Fruit fly (Drosophila melanogaster) whole organism, embryonic: ENCODE measurements around the gene CG10286.
A peak's percentile ranks its signal among the peaks of the same experiment; 100 is the strongest.

Source experiments
- CG10147 ChIP-seq: fragments of 200-800 bp; sonication (Bioruptor generic); optimal IDR thresholded peaks from 2 replicates; lab custom pipeline; 2019; ENCODE audit warnings: missing biosample characterization, mild to moderate bottlenecking, missing genetic modification characterization, moderate library complexity
- CG10431 ChIP-seq: fragments of 200-800 bp; sonication (Bioruptor generic); optimal IDR thresholded peaks from 3 replicates; lab custom pipeline; 2018; ENCODE audit warnings: missing biosample characterization, mild to moderate bottlenecking, missing genetic modification characterization
- CG11085 ChIP-seq: fragments of 200-800 bp; sonication (Bioruptor generic); IDR thresholded peaks from 2 replicates; pipeline ENCODE4 v1.3.6; 2022; ENCODE audit warnings: missing biosample characterization, missing genetic modification characterization
- CG11247 ChIP-seq: fragments of 200-800 bp; sonication (Bioruptor generic); IDR thresholded peaks from 2 replicates; pipeline ENCODE4 v1.3.6; 2022; ENCODE audit warnings: missing biosample characterization, missing genetic modification characterization
- CG11398 ChIP-seq: fragments of 200-800 bp; sonication (Bioruptor generic); optimal IDR thresholded peaks from 2 replicates; lab custom pipeline; 2016; ENCODE audit warnings: missing biosample characterization, missing genetic modification characterization
- CG11504 ChIP-seq: fragments of 200-800 bp; sonication (Bioruptor generic); optimal IDR thresholded peaks from 3 replicates; lab custom pipeline; 2019; ENCODE audit warnings: missing biosample characterization, mild to moderate bottlenecking, missing genetic modification characterization, moderate library complexity
- CG11723 ChIP-seq: fragments of 200-800 bp; sonication (Bioruptor generic); optimal IDR thresholded peaks from 2 replicates; lab custom pipeline; 2017; ENCODE audit warnings: missing biosample characterization, mild to moderate bottlenecking, missing genetic modification characterization
- CG12659 ChIP-seq: fragments of 200-800 bp; sonication (Bioruptor generic); optimal IDR thresholded peaks from 3 replicates; lab custom pipeline; 2017; ENCODE audit warnings: mild to moderate bottlenecking, missing biosample characterization, missing genetic modification reagents, missing genetic modification characterization
- CG13424 ChIP-seq: fragments of 200-800 bp; sonication (Bioruptor generic); optimal IDR thresholded peaks from 2 replicates; lab custom pipeline; 2019; ENCODE audit warnings: missing biosample characterization, mild to moderate bottlenecking, missing genetic modification characterization, moderate library complexity
- CG13775 ChIP-seq: fragments of 200-800 bp; sonication (Bioruptor generic); optimal IDR thresholded peaks from 3 replicates; lab custom pipeline; 2017; ENCODE audit warnings: missing biosample characterization, mild to moderate bottlenecking, missing genetic modification characterization
- CG15011 ChIP-seq: fragments of 200-800 bp; sonication (Bioruptor generic); optimal IDR thresholded peaks from 3 replicates; lab custom pipeline; 2018; ENCODE audit warnings: missing biosample characterization, mild to moderate bottlenecking, missing genetic modification characterization
- CG18262 ChIP-seq: fragments of 200-800 bp; optimal IDR thresholded peaks from 3 replicates; lab custom pipeline; 2019; ENCODE audit warnings: missing biosample characterization, mild to moderate bottlenecking, missing genetic modification characterization, moderate library complexity
- CG2120 ChIP-seq: fragments of 200-800 bp; sonication (Bioruptor generic); optimal IDR thresholded peaks from 3 replicates; lab custom pipeline; 2016; ENCODE audit warnings: missing biosample characterization, missing genetic modification characterization
- CG3281 ChIP-seq: fragments of 200-800 bp; sonication (Bioruptor generic); optimal IDR thresholded peaks from 3 replicates; lab custom pipeline; 2017; ENCODE audit warnings: missing biosample characterization, mild to moderate bottlenecking, missing genetic modification characterization
- CG4404 ChIP-seq: fragments of 200-800 bp; sonication (Bioruptor generic); IDR thresholded peaks from 2 replicates; pipeline ENCODE4 v1.3.6; 2022; ENCODE audit warnings: missing biosample characterization, missing genetic modification characterization
- CG7839 ChIP-seq: fragments of 200-800 bp; sonication (Bioruptor generic); optimal IDR thresholded peaks from 3 replicates; lab custom pipeline; 2018; ENCODE audit warnings: missing biosample characterization, mild to moderate bottlenecking, missing genetic modification characterization, moderate library complexity
- CG9727 ChIP-seq: fragments of 200-800 bp; sonication (Bioruptor generic); optimal IDR thresholded peaks from 3 replicates; lab custom pipeline; 2017; ENCODE audit warnings: missing biosample characterization, mild to moderate bottlenecking, missing genetic modification characterization
- CG9876 ChIP-seq: fragments of 200-800 bp; sonication (Bioruptor generic); optimal IDR thresholded peaks from 2 replicates; lab custom pipeline; 2016; ENCODE audit warnings: missing biosample characterization, missing genetic modification characterization
- D ChIP-seq, 2 experiments: fragments of 200-800 bp in 1 of 2; fragments of >200 bp in 1 of 2; sonication (Bioruptor generic) in 1 of 2; optimal IDR thresholded peaks; 2 replicates in 1 of 2; 3 replicates in 1 of 2; lab custom pipeline; 2017; ENCODE audit warnings: mild to moderate bottlenecking in 1 of 2, missing biosample characterization in 1 of 2, missing genetic modification characterization in 1 of 2, missing genetic modification reagents in 1 of 2
- E2f2 ChIP-seq: fragments of 200-800 bp; sonication (Bioruptor generic); IDR thresholded peaks from 2 replicates; pipeline ENCODE4 v1.3.6; 2022; ENCODE audit warnings: missing biosample characterization, missing genetic modification characterization
- HLH3B ChIP-seq: fragments of 200-800 bp; sonication (Bioruptor generic); IDR thresholded peaks from 2 replicates; pipeline ENCODE4 v1.3.6; 2022; ENCODE audit warnings: missing biosample characterization, missing genetic modification characterization
- Hey ChIP-seq: fragments of 200-800 bp; sonication (Bioruptor generic); optimal IDR thresholded peaks from 3 replicates; lab custom pipeline; 2018; ENCODE audit warnings: missing biosample characterization, mild to moderate bottlenecking, missing genetic modification characterization
- Meics ChIP-seq: fragments of 200-800 bp; sonication (Bioruptor generic); optimal IDR thresholded peaks from 2 replicates; lab custom pipeline; 2017; ENCODE audit warnings: missing biosample characterization, mild to moderate bottlenecking, missing genetic modification characterization
- Neu2 ChIP-seq: fragments of 200-800 bp; sonication (Bioruptor generic); optimal IDR thresholded peaks from 3 replicates; lab custom pipeline; 2016; ENCODE audit warnings: missing biosample characterization, missing genetic modification characterization, borderline replicate concordance
- Ravus ChIP-seq: fragments of 200-800 bp; sonication (Bioruptor generic); IDR thresholded peaks from 2 replicates; pipeline ENCODE4 v1.3.6; 2022; ENCODE audit warnings: missing biosample characterization, missing genetic modification characterization
- Sox102F ChIP-seq: fragments of 200-800 bp; sonication (Bioruptor generic); optimal IDR thresholded peaks from 2 replicates; lab custom pipeline; 2018; ENCODE audit warnings: missing biosample characterization, mild to moderate bottlenecking, missing genetic modification characterization, moderate library complexity
- Stat92E ChIP-seq, 3 experiments: fragments of >200 bp in 2 of 3; fragments of 200-800 bp in 1 of 3; sonication (Bioruptor generic) in 1 of 3; optimal IDR thresholded peaks; 2 replicates each; lab custom pipeline; 2017 to 2019; ENCODE audit warnings: missing biosample characterization in 3 of 3, missing genetic modification characterization in 3 of 3, mild to moderate bottlenecking in 1 of 3, moderate library complexity in 1 of 3
- Vsx1 ChIP-seq: fragments of 200-800 bp; sonication (Bioruptor generic); optimal IDR thresholded peaks from 2 replicates; lab custom pipeline; 2017; ENCODE audit warnings: missing biosample characterization, mild to moderate bottlenecking, missing genetic modification characterization, missing genetic modification reagents
- YL-1 ChIP-seq: fragments of 200-800 bp; sonication (Bioruptor generic); optimal IDR thresholded peaks from 3 replicates; lab custom pipeline; 2017; ENCODE audit warnings: missing biosample characterization, mild to moderate bottlenecking, missing genetic modification characterization
- bbx ChIP-seq: fragments of 200-800 bp; sonication (Bioruptor generic); IDR thresholded peaks from 2 replicates; pipeline ENCODE4 v1.3.6; 2022; ENCODE audit warnings: missing biosample characterization, missing genetic modification characterization; ENCODE audit not compliant: partially characterized antibody
- grau ChIP-seq: fragments of 200-800 bp; optimal IDR thresholded peaks from 3 replicates; lab custom pipeline; 2019; ENCODE audit warnings: missing biosample characterization, mild to moderate bottlenecking, missing genetic modification characterization, moderate library complexity
- gsb ChIP-seq: fragments of 200-800 bp; sonication (Bioruptor generic); IDR thresholded peaks from 2 replicates; pipeline ENCODE4 v1.3.6; 2022; ENCODE audit warnings: missing biosample characterization, missing genetic modification characterization
- ham ChIP-seq: fragments of 200-800 bp; sonication (Bioruptor generic); IDR thresholded peaks from 2 replicates; pipeline ENCODE4 v1.3.6; 2022; ENCODE audit warnings: missing biosample characterization, missing genetic modification characterization
- hb ChIP-seq: fragments of 200-800 bp; sonication (Bioruptor generic); IDR thresholded peaks from 3 replicates; pipeline ENCODE4 v1.3.6; 2022; ENCODE audit warnings: missing biosample characterization, missing genetic modification characterization; ENCODE audit not compliant: partially characterized antibody
- inv ChIP-seq: fragments of 200-800 bp; sonication (Bioruptor generic); IDR thresholded peaks from 2 replicates; pipeline ENCODE4 v1.3.6; 2022; ENCODE audit warnings: missing biosample characterization, missing genetic modification characterization; ENCODE audit not compliant: partially characterized antibody
- mld ChIP-seq: fragments of 200-800 bp; sonication (Bioruptor generic); IDR thresholded peaks from 3 replicates; pipeline ENCODE4 v1.3.6; 2022; ENCODE audit warnings: missing biosample characterization, missing genetic modification characterization; ENCODE audit not compliant: partially characterized antibody
- pfk ChIP-seq: fragments of 200-800 bp; sonication (Bioruptor generic); optimal IDR thresholded peaks from 2 replicates; lab custom pipeline; 2018; ENCODE audit warnings: missing biosample characterization, mild to moderate bottlenecking, missing genetic modification characterization, moderate library complexity
- pnt ChIP-seq: fragments of 200-800 bp; sonication (Bioruptor generic); optimal IDR thresholded peaks from 3 replicates; lab custom pipeline; 2016; ENCODE audit warnings: missing biosample characterization, missing genetic modification characterization
- schlank ChIP-seq: fragments of 200-800 bp; sonication (Bioruptor generic); optimal IDR thresholded peaks from 2 replicates; lab custom pipeline; 2018; ENCODE audit warnings: missing biosample characterization, mild to moderate bottlenecking, missing genetic modification characterization
- sens ChIP-seq: fragments of 200-800 bp; sonication (Bioruptor generic); peaks from one replicate; lab custom pipeline; 2016; ENCODE audit warnings: missing biosample characterization, missing genetic modification characterization
- sens-2 ChIP-seq: fragments of 200-800 bp; sonication (Bioruptor generic); IDR thresholded peaks from 2 replicates; pipeline ENCODE4 v1.3.6; 2022; ENCODE audit warnings: missing biosample characterization, missing genetic modification characterization
- seq ChIP-seq: fragments of 200-800 bp; sonication (Bioruptor generic); IDR thresholded peaks from 2 replicates; pipeline ENCODE4 v1.3.6; 2022; ENCODE audit warnings: missing biosample characterization, missing genetic modification characterization
- sim ChIP-seq: fragments of 200-800 bp; sonication (Bioruptor generic); IDR thresholded peaks from 2 replicates; pipeline ENCODE4 v1.3.6; 2022; ENCODE audit warnings: missing biosample characterization, missing genetic modification characterization
- so ChIP-seq: fragments of 200-800 bp; sonication (Bioruptor generic); IDR thresholded peaks from 3 replicates; pipeline ENCODE4 v1.3.6; 2022; ENCODE audit warnings: missing biosample characterization, missing genetic modification characterization
- stc ChIP-seq: fragments of 200-800 bp; sonication (Bioruptor generic); IDR thresholded peaks from 2 replicates; pipeline ENCODE4 v1.3.6; 2022; ENCODE audit warnings: missing biosample characterization, missing genetic modification characterization
- ttk ChIP-seq: fragments of 200-800 bp; sonication (Bioruptor generic); IDR thresholded peaks from 2 replicates; pipeline ENCODE4 v2.1.2; 2022; ENCODE audit warnings: missing biosample characterization, missing genetic modification characterization
- usp ChIP-seq: fragments of >200 bp; optimal IDR thresholded peaks from 2 replicates; lab custom pipeline; 2017; ENCODE audit warnings: missing biosample characterization, missing genetic modification characterization
- vvl ChIP-seq: fragments of 200-800 bp; sonication (Bioruptor generic); IDR thresholded peaks from 2 replicates; pipeline ENCODE4 v1.3.6; 2022; ENCODE audit warnings: missing biosample characterization, missing genetic modification characterization

The CG10286 gene

dm6 chr3R:6353624-6354352, 15.0 kb upstream of the CG10286 start (continued):
- TF ChIP-seq CG11723 (GFP tag; lab: Kevin White, UChicago) (no peak), CG10431 (no peak), hb (GFP tag; lab: Robert Waterston, UW) (no peak; the same call in 2 of the 3 replicates), Sox102F (GFP tag; lab: Kevin White, UChicago) (peak; percentile 92), Stat92E (GFP tag; optimal IDR thresholded peaks at IDR 0.05; lab: Kevin White, UChicago) (peak in 1 of 3 experiments; percentile 9), ttk (peak; percentile 63), schlank (tag; lab: Kevin White, UChicago) (peak; percentile 15), Vsx1 (GFP tag; lab: Kevin White, UChicago) (no peak), gsb (GFP tag; lab: Robert Waterston, UW) (peak; percentile 61; the same call in 1 of the 2 replicates), CG12659 (GFP tag; lab: Kevin White, UChicago) (peak; percentile 89), seq (GFP tag; lab: Robert Waterston, UW) (peak; percentile 62; the same call in 1 of the 2 replicates), CG3281 (no peak), inv (no peak), CG13424 (tag; lab: Kevin White, UChicago) (peak; percentile 87), Meics (peak; percentile 80), mld (GFP tag; lab: Robert Waterston, UW) (no peak), CG15011 (GFP tag; lab: Kevin White, UChicago) (peak; percentile 77), CG7839 (no peak), CG18262 (tag; lab: Kevin White, UChicago) (peak; percentile 92), pfk (no peak), HLH3B (GFP tag; lab: Robert Waterston, UW) (peak; percentile 45; the same call in 1 of the 2 replicates), E2f2 (GFP tag; lab: Robert Waterston, UW) (peak; percentile 53; the same call in 1 of the 2 replicates), D (optimal IDR thresholded peaks at IDR 0.05; lab: Kevin White, UChicago) (no peak), D (GFP tag; optimal IDR thresholded peaks at IDR 0.05; lab: Kevin White, UChicago) (peak; percentile 80), stc (GFP tag; lab: Robert Waterston, UW) (peak; percentile 73), sim (GFP tag; lab: Robert Waterston, UW) (peak; percentile 58; the same call in 1 of the 2 replicates), sens (GFP tag; lab: Kevin White, UChicago) (peak; percentile 95), CG11398 (no peak), CG10147 (GFP tag; lab: Kevin White, UChicago) (no peak), pnt (GFP tag; lab: Kevin White, UChicago) (peak; percentile 31), CG4404 (GFP tag; lab: Robert Waterston, UW) (0 out of 2 replicates have a peak, but pooled peaks have one; percentile 37), so (peak; percentile 62; the same call in 1 of the 3 replicates), usp (GFP tag; lab: Kevin White, UChicago) (no peak), YL-1 (GFP tag; lab: Kevin White, UChicago) (no peak), CG9876 (no peak), Ravus (GFP tag; lab: Robert Waterston, UW) (no peak), vvl (no peak; the same call in 1 of the 2 replicates), sens-2 (GFP tag; lab: Robert Waterston, UW) (no peak), bbx (GFP tag; lab: Robert Waterston, UW) (no peak), CG2120 (GFP tag; lab: Kevin White, UChicago) (peak; percentile 81), Neu2 (GFP tag; lab: Kevin White, UChicago) (no peak), ham (GFP tag; lab: Robert Waterston, UW) (no peak), CG11504 (no peak), grau (tag; lab: Kevin White, UChicago) (peak; percentile 85), CG11247 (no peak), CG9727 (peak; percentile 86), Hey (tag; lab: Kevin White, UChicago) (no peak), CG13775 (GFP tag; lab: Kevin White, UChicago) (peak; percentile 75), CG11085 (GFP tag; lab: Robert Waterston, UW) (no peak)
